Fruit fly (Drosophila melanogaster): Measurements from ENCODE around the gene cad.

DNA sequence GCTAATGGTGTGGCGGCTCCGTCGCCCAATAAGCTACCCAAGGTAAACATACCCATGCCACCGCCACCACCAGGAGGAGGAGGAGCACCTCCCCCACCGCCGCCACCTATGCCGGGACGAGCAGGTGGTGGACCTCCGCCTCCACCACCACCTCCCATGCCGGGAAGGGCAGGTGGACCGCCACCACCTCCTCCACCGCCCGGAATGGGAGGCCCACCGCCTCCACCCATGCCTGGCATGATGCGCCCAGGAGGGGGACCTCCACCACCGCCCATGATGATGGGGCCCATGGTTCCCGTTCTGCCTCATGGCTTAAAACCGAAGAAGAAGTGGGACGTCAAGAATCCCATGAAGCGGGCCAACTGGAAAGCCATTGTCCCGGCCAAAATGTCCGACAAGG lies 5.9 kb upstream of the cad start:
- TF ChIP-seq psq (optimal IDR thresholded peaks at IDR 0.05) (no peak), h (optimal IDR thresholded peaks at IDR 0.05) (no peak), Sin3A (optimal IDR thresholded peaks at IDR 0.05) (no peak), ttk (optimal IDR thresholded peaks at IDR 0.05) (no peak), Myc (optimal IDR thresholded peaks at IDR 0.05) (no peak)

Measured in Kc167 (cell line).